Worm (Caenorhabditis elegans) whole organism, L3 larva: ENCODE data around the gene sdz-11.

ENCODE experiments used
- R02D3.7 ChIP-seq: fragments of 150-350 bp; optimal IDR thresholded peaks from 2 replicates; lab custom pipeline; 2014; ENCODE audit warnings: missing biosample characterization, missing genetic modification characterization
- ZK546.5 ChIP-seq: sonication (generic microtip); optimal IDR thresholded peaks from 2 replicates; lab custom pipeline; 2017; ENCODE audit warnings: missing biosample characterization, missing genetic modification characterization
- aly-2 ChIP-seq: fragments of 150-350 bp; optimal IDR thresholded peaks from 2 replicates; lab custom pipeline; 2014; ENCODE audit warnings: missing biosample characterization, missing genetic modification characterization
- ama-1 ChIP-seq: fragments of 150-350 bp; optimal IDR thresholded peaks from 2 replicates; lab custom pipeline; 2018
- ceh-16 ChIP-seq: sonication (generic microtip); optimal IDR thresholded peaks from 2 replicates; lab custom pipeline; 2017; ENCODE audit warnings: missing biosample characterization, missing genetic modification characterization
- ceh-28 ChIP-seq: fragments of 150-350 bp; optimal IDR thresholded peaks from 2 replicates; lab custom pipeline; 2014; ENCODE audit warnings: missing biosample characterization, missing genetic modification reagents, missing genetic modification characterization
- ceh-82 ChIP-seq: fragments of 150-350 bp; optimal IDR thresholded peaks from 2 replicates; lab custom pipeline; 2014; ENCODE audit warnings: missing biosample characterization, missing genetic modification characterization
- daf-12 ChIP-seq: fragments of 150-350 bp; optimal IDR thresholded peaks from 2 replicates; lab custom pipeline; 2014; ENCODE audit warnings: missing biosample characterization, missing genetic modification reagents, missing genetic modification characterization
- egl-27 ChIP-seq: sonication (generic microtip); optimal IDR thresholded peaks from 4 replicates; lab custom pipeline; 2017; ENCODE audit warnings: missing biosample characterization, missing genetic modification reagents, missing genetic modification characterization
- egl-5 ChIP-seq: fragments of 150-350 bp; optimal IDR thresholded peaks from 2 replicates; lab custom pipeline; 2017; ENCODE audit warnings: missing biosample characterization, missing genetic modification reagents, missing genetic modification characterization, inconsistent platforms
- elt-1 ChIP-seq: fragments of 150-350 bp; optimal IDR thresholded peaks from 2 replicates; lab custom pipeline; 2014; ENCODE audit warnings: missing biosample characterization, missing genetic modification characterization
- elt-3 ChIP-seq, 3 experiments: fragments of 150-350 bp in 1 of 3; sonication (generic microtip) in 2 of 3; optimal IDR thresholded peaks; 2 replicates in 2 of 3; 4 replicates in 1 of 3; lab custom pipeline; 2014 to 2017; ENCODE audit warnings: missing biosample characterization in 3 of 3, missing genetic modification characterization in 3 of 3
- fkh-10 ChIP-seq: sonication (generic microtip); optimal IDR thresholded peaks from 2 replicates; lab custom pipeline; 2017; ENCODE audit warnings: missing biosample characterization, missing genetic modification reagents, missing genetic modification characterization
- fkh-2 ChIP-seq: fragments of 150-350 bp; optimal IDR thresholded peaks from 2 replicates; lab custom pipeline; 2014; ENCODE audit warnings: missing biosample characterization, missing genetic modification reagents, missing genetic modification characterization
- fos-1 ChIP-seq: fragments of 150-350 bp; optimal IDR thresholded peaks from 2 replicates; lab custom pipeline; 2014; ENCODE audit warnings: missing biosample characterization, missing genetic modification characterization
- hmg-11 ChIP-seq: sonication (generic microtip); optimal IDR thresholded peaks from 2 replicates; lab custom pipeline; 2016; ENCODE audit warnings: missing genetic modification characterization, missing compliant biosample characterization
- lin-39 ChIP-seq: fragments of 150-350 bp; optimal IDR thresholded peaks from 2 replicates; lab custom pipeline; 2018; ENCODE audit warnings: missing biosample characterization, missing genetic modification reagents, missing genetic modification characterization
- mdl-1 ChIP-seq: fragments of 150-350 bp; optimal IDR thresholded peaks from 2 replicates; lab custom pipeline; 2014; ENCODE audit warnings: missing biosample characterization, missing genetic modification characterization
- mml-1 ChIP-seq: fragments of 150-350 bp; sonication (generic microtip); optimal IDR thresholded peaks from 3 replicates; lab custom pipeline; 2014; ENCODE audit warnings: missing biosample characterization, missing genetic modification characterization
- nhr-11 ChIP-seq: fragments of 150-350 bp; optimal IDR thresholded peaks from 2 replicates; lab custom pipeline; 2014; ENCODE audit warnings: missing biosample characterization, missing genetic modification characterization
- nhr-12 ChIP-seq: fragments of 150-350 bp; optimal IDR thresholded peaks from 2 replicates; lab custom pipeline; 2014; ENCODE audit warnings: missing biosample characterization, missing genetic modification characterization
- nhr-23 ChIP-seq: fragments of 150-350 bp; optimal IDR thresholded peaks from 2 replicates; lab custom pipeline; 2014; ENCODE audit warnings: missing biosample characterization, missing genetic modification reagents, missing genetic modification characterization
- nhr-237 ChIP-seq: fragments of 150-350 bp; optimal IDR thresholded peaks from 2 replicates; lab custom pipeline; 2014; ENCODE audit warnings: missing biosample characterization, missing genetic modification characterization
- nhr-28 ChIP-seq: fragments of 150-350 bp; optimal IDR thresholded peaks from 2 replicates; lab custom pipeline; 2014; ENCODE audit warnings: missing biosample characterization, missing genetic modification characterization
- nhr-43 ChIP-seq: sonication (generic microtip); optimal IDR thresholded peaks from 2 replicates; lab custom pipeline; 2016; ENCODE audit warnings: mild to moderate bottlenecking, missing genetic modification characterization, missing compliant biosample characterization; ENCODE audit not compliant: poor library complexity, severe bottlenecking
- nhr-67 ChIP-seq: fragments of 150-350 bp; optimal IDR thresholded peaks from 2 replicates; lab custom pipeline; 2014; ENCODE audit warnings: missing biosample characterization, missing genetic modification characterization
- nhr-76 ChIP-seq: fragments of 150-350 bp; sonication (generic microtip); optimal IDR thresholded peaks from 5 replicates; lab custom pipeline; 2014; ENCODE audit warnings: missing biosample characterization, missing genetic modification characterization
- nhr-77 ChIP-seq: fragments of 150-350 bp; optimal IDR thresholded peaks from 2 replicates; lab custom pipeline; 2014; ENCODE audit warnings: missing biosample characterization, missing genetic modification characterization
- pha-4 ChIP-seq: fragments of 150-350 bp; optimal IDR thresholded peaks from 2 replicates; lab custom pipeline; 2014; ENCODE audit warnings: missing biosample characterization, missing genetic modification reagents, missing genetic modification characterization
- pqm-1 ChIP-seq: fragments of 150-350 bp; optimal IDR thresholded peaks from 2 replicates; lab custom pipeline; 2017; ENCODE audit warnings: missing biosample characterization, missing genetic modification characterization, inconsistent platforms
- snpc-4 ChIP-seq: fragments of 150-350 bp; optimal IDR thresholded peaks from 2 replicates; lab custom pipeline; 2014; ENCODE audit warnings: missing biosample characterization, missing genetic modification characterization
- tbx-2 ChIP-seq: sonication (generic microtip); optimal IDR thresholded peaks from 2 replicates; lab custom pipeline; 2016; ENCODE audit warnings: mild to moderate bottlenecking, missing genetic modification characterization, missing compliant biosample characterization
- unc-62 ChIP-seq: fragments of 150-350 bp; sonication (generic microtip); optimal IDR thresholded peaks from 4 replicates; lab custom pipeline; 2014; ENCODE audit warnings: missing biosample characterization, missing genetic modification reagents, missing genetic modification characterization
- zag-1 ChIP-seq: fragments of 150-350 bp; optimal IDR thresholded peaks from 2 replicates; lab custom pipeline; 2014; ENCODE audit warnings: missing biosample characterization, missing genetic modification characterization
- ztf-11 ChIP-seq: fragments of 150-350 bp; optimal IDR thresholded peaks from 2 replicates; lab custom pipeline; 2014; ENCODE audit warnings: missing biosample characterization, missing genetic modification characterization
- ztf-4 ChIP-seq: fragments of 150-350 bp; optimal IDR thresholded peaks from 2 replicates; lab custom pipeline; 2014; ENCODE audit warnings: missing biosample characterization, missing genetic modification characterization

sdz-11 gene

DNA sequence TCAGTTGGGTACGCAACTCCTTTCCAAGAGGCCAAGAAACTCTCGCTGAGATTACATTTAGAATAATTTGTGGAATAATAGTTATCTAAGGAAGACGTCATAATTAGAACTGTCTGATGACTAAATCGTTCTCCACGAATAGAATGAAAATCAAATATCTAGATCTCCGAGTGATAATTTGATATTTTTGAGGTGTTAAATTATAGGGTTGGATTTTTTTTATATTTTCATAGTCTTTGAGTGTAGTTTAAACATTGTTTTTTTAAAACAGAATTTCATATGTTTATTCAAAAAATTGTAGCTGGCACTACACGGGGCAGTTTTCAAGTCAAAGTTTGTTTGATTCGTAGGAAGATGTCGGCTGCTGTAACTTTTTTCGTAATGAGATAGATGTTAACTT is 35.6 kb downstream of the sdz-11 start, which contains the start of gene srh-99:
Gene srh-99, minus strand, starts transcription at position 101 of the 400 bp plus-strand sequence.
- TF ChIP-seq nhr-43 (tag; lab: Kevin White, UChicago) (no peak), mdl-1 (no peak), ztf-4 (no peak), fkh-10 (no peak), R02D3.7 (no peak), pqm-1 (no peak), mml-1 (tag; lab: Kevin White, UChicago) (no peak), nhr-11 (tag; lab: Kevin White, UChicago) (no peak), daf-12 (tag; lab: Kevin White, UChicago) (no peak), nhr-67 (no peak), ceh-16 (tag; lab: Kevin White, UChicago) (no peak), ZK546.5 (no peak), ama-1 (lab: Kevin White, UChicago) (no peak), hmg-11 (tag; lab: Kevin White, UChicago) (no peak), snpc-4 (no peak), nhr-77 (tag; lab: Kevin White, UChicago) (no peak), zag-1 (tag; lab: Kevin White, UChicago) (no peak), nhr-12 (tag; lab: Kevin White, UChicago) (no peak), ceh-82 (tag; lab: Kevin White, UChicago) (no peak)

DNA sequence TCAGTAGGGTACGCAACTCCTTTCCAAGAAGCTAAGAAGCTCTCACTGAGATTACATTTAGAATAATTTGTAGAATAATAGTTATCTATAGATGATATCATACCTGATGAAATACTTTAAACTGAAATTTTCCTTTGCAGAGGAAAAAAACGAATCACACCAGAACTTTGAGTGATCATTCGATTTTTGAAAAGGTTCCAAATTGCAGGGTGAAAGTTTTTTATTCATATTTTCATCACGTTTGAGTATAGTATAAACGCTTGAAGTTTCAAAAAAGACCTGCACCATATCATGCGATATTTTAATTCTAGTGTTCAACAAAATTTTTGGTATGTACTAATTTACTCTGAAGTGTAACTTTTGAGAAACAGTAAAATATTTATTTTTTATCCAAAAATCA is 37.5 kb downstream of the sdz-11 start, which contains the start of gene srh-100:
Gene srh-100, minus strand, starts transcription at position 101 of the 400 bp plus-strand sequence.
- no peak for TF ChIP-seq pqm-1
- TF ChIP-seq mml-1 (tag; lab: Kevin White, UChicago): no peak
- no peak for TF ChIP-seq nhr-77 (tag; lab: Kevin White, UChicago)
- no peak for TF ChIP-seq fos-1 (tag; lab: Kevin White, UChicago)
- TF ChIP-seq ceh-28: no peak
- TF ChIP-seq ztf-4: no peak
- TF ChIP-seq aly-2 (tag; lab: Kevin White, UChicago): no peak
- no peak for TF ChIP-seq ZK546.5
- TF ChIP-seq nhr-28 (tag; lab: Kevin White, UChicago): no peak
- TF ChIP-seq, all 47 proteins: peak for 0

DNA sequence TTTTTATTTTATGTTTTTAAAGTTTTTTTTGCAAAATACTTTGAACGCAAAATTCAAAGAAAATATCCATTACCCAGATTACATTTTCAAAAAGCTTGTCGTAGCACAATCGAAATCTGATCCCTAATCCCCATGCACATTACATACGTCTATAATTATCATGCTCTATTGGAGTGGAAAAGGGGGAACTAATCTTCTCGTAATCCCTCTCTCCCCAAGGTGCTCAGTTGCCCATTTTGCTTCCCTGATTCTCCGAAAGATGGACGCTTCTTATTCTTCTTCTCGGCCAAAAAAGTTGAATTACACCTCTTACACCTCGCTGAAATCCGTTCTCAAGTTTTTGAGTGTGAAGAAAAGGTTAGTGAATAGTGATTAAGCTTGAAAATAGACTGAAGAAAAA is 41.0 kb downstream of the sdz-11 start, which contains the start of gene fbxc-53:
Gene fbxc-53, plus strand, starts transcription at position 245 of the 400 bp plus-strand sequence.
- no peak for TF ChIP-seq ama-1 (lab: Kevin White, UChicago)
- TF ChIP-seq fkh-10: no peak
- TF ChIP-seq nhr-237 (tag; lab: Kevin White, UChicago): no peak
- TF ChIP-seq elt-3 (tag; optimal IDR thresholded peaks at IDR 0.05; lab: Kevin White, UChicago): no peak
- no peak for TF ChIP-seq nhr-12 (tag; lab: Kevin White, UChicago)
- no peak for TF ChIP-seq fos-1 (tag; lab: Kevin White, UChicago)
- TF ChIP-seq nhr-77 (tag; lab: Kevin White, UChicago): no peak
- TF ChIP-seq ceh-16 (tag; lab: Kevin White, UChicago): no peak
- TF ChIP-seq ztf-4: no peak
- TF ChIP-seq R02D3.7: no peak
- no peak for TF ChIP-seq unc-62
- TF ChIP-seq snpc-4: no peak
- TF ChIP-seq, all 47 proteins: peak for 0

DNA sequence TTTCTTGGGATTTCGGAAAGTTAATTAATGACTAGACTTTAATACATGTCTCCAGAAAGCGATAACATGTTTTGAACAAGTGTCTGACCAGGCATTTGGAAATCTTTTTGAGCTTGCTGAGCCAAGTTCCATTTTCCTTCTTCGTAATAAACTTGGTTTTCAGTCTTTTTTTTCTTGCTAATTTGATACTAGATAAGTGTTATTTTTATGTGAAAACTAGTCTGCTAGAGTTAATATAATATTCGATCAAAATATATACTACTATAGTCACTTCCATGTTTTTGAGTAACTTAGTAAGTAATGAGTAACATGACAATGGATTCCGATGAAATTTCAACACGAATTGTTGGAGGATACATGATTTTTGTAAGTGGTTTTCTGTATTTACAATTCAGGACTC is 42.8 kb downstream of the sdz-11 start, which contains the start of gene srx-110:
Gene srx-110, plus strand, starts transcription at position 301 of the 400 bp plus-strand sequence.
- TF ChIP-seq mdl-1 (no peak), fkh-2 (tag; lab: Kevin White, UChicago) (no peak), tbx-2 (tag; lab: Kevin White, UChicago) (no peak), nhr-23 (tag; lab: Kevin White, UChicago) (no peak), unc-62 (no peak), pha-4 (tag; lab: Kevin White, UChicago) (no peak), zag-1 (tag; lab: Kevin White, UChicago) (no peak), egl-5 (tag; lab: Kevin White, UChicago) (no peak), nhr-76 (tag; lab: Kevin White, UChicago) (no peak), ceh-28 (no peak), egl-27 (tag; lab: Kevin White, UChicago) (no peak), nhr-77 (tag; lab: Kevin White, UChicago) (no peak), ZK546.5 (no peak), ceh-16 (tag; lab: Kevin White, UChicago) (no peak)
- TF ChIP-seq, all 47 proteins: peak for 0

DNA sequence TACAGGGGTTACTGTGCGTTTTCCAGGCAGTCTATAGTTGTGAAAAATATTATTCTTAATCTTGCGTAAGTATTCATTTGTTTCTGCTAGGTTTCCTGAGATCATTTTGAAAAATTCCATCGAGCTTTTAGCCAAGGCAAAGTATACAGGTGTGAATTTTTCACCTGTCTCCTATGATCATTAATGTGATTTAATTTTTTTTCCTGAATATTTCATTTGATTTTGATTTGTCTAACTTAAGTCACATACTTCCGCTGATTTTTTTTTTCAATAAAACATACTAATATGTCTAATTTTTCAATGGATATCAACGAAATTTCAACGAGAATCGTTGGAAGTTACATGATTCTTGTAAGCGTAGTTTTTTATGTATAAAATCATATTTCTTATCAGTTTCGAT is 46.8 kb downstream of the sdz-11 start, which contains the start of gene srx-108:
Gene srx-108, plus strand, starts transcription at position 301 of the 400 bp plus-strand sequence.
- TF ChIP-seq lin-39 (tag; lab: Kevin White, UChicago) (no peak), nhr-237 (tag; lab: Kevin White, UChicago) (no peak), nhr-77 (tag; lab: Kevin White, UChicago) (no peak), egl-5 (tag; lab: Kevin White, UChicago) (no peak), elt-1 (no peak), ztf-11 (tag; lab: Kevin White, UChicago) (no peak), ceh-82 (tag; lab: Kevin White, UChicago) (no peak), nhr-23 (tag; lab: Kevin White, UChicago) (no peak)
